Fruit fly (Drosophila melanogaster) whole organism, embryonic: ENCODE measurements around the gene Ras85D.

Experiments
- Atf6 ChIP-seq: fragments of 200-800 bp; sonication (Bioruptor generic); IDR thresholded peaks from 2 replicates; pipeline ENCODE4 v1.3.6; 2022; ENCODE audit warnings: missing biosample characterization, missing genetic modification characterization
- CG10147 ChIP-seq: fragments of 200-800 bp; sonication (Bioruptor generic); optimal IDR thresholded peaks from 2 replicates; lab custom pipeline; 2019; ENCODE audit warnings: missing biosample characterization, mild to moderate bottlenecking, missing genetic modification characterization, moderate library complexity
- CG10321 ChIP-seq: fragments of 200-800 bp; sonication (Bioruptor generic); IDR thresholded peaks from 2 replicates; pipeline ENCODE4 v1.3.6; 2022; ENCODE audit warnings: missing biosample characterization, missing genetic modification characterization
- CG10431 ChIP-seq: fragments of 200-800 bp; sonication (Bioruptor generic); optimal IDR thresholded peaks from 3 replicates; lab custom pipeline; 2018; ENCODE audit warnings: missing biosample characterization, mild to moderate bottlenecking, missing genetic modification characterization
- CG10565 ChIP-seq: fragments of 200-800 bp; sonication (Bioruptor generic); optimal IDR thresholded peaks from 3 replicates; lab custom pipeline; 2016; ENCODE audit warnings: missing biosample characterization, mild to moderate bottlenecking, missing genetic modification characterization
- CG11085 ChIP-seq: fragments of 200-800 bp; sonication (Bioruptor generic); IDR thresholded peaks from 2 replicates; pipeline ENCODE4 v1.3.6; 2022; ENCODE audit warnings: missing biosample characterization, missing genetic modification characterization
- CG11093 ChIP-seq: fragments of 200-800 bp; sonication (Bioruptor generic); IDR thresholded peaks from 3 replicates; pipeline ENCODE4 v1.3.6; 2022; ENCODE audit warnings: missing biosample characterization, missing genetic modification characterization
- CG11504 ChIP-seq: fragments of 200-800 bp; sonication (Bioruptor generic); optimal IDR thresholded peaks from 3 replicates; lab custom pipeline; 2019; ENCODE audit warnings: missing biosample characterization, mild to moderate bottlenecking, missing genetic modification characterization, moderate library complexity
- CG12236 ChIP-seq: fragments of 200-800 bp; sonication (Bioruptor generic); optimal IDR thresholded peaks from 2 replicates; lab custom pipeline; 2016; ENCODE audit warnings: missing biosample characterization, missing genetic modification characterization
- CG12769 ChIP-seq: fragments of 200-800 bp; sonication (Bioruptor generic); optimal IDR thresholded peaks from 2 replicates; lab custom pipeline; 2019; ENCODE audit warnings: missing biosample characterization, mild to moderate bottlenecking, missing genetic modification characterization, moderate library complexity
- CG13123 ChIP-seq: fragments of 200-800 bp; sonication (Bioruptor generic); optimal IDR thresholded peaks from 2 replicates; lab custom pipeline; 2016; ENCODE audit warnings: missing biosample characterization, missing genetic modification characterization
- CG13296 ChIP-seq: fragments of 200-800 bp; sonication (Bioruptor generic); optimal IDR thresholded peaks from 3 replicates; lab custom pipeline; 2018; ENCODE audit warnings: missing biosample characterization, mild to moderate bottlenecking, missing genetic modification characterization
- CG13424 ChIP-seq: fragments of 200-800 bp; sonication (Bioruptor generic); optimal IDR thresholded peaks from 2 replicates; lab custom pipeline; 2019; ENCODE audit warnings: missing biosample characterization, mild to moderate bottlenecking, missing genetic modification characterization, moderate library complexity
- CG14667 ChIP-seq: fragments of 200-800 bp; sonication (Bioruptor generic); IDR thresholded peaks from 2 replicates; pipeline ENCODE4 v1.3.6; 2022; ENCODE audit warnings: missing biosample characterization, missing genetic modification characterization
- CG1603 ChIP-seq: fragments of 200-800 bp; sonication (Bioruptor generic); optimal IDR thresholded peaks from 2 replicates; lab custom pipeline; 2019; ENCODE audit warnings: missing biosample characterization, mild to moderate bottlenecking, missing genetic modification characterization, moderate library complexity
- CG18619 ChIP-seq: fragments of 200-800 bp; sonication (Bioruptor generic); optimal IDR thresholded peaks from 3 replicates; lab custom pipeline; 2017; ENCODE audit warnings: missing biosample characterization, mild to moderate bottlenecking, missing genetic modification characterization
- CG30020 ChIP-seq: fragments of 200-800 bp; optimal IDR thresholded peaks from 2 replicates; lab custom pipeline; 2019; ENCODE audit warnings: missing biosample characterization, mild to moderate bottlenecking, missing genetic modification characterization, moderate library complexity
- CG33213 ChIP-seq: fragments of 200-800 bp; sonication (Bioruptor generic); optimal IDR thresholded peaks from 3 replicates; lab custom pipeline; 2016; ENCODE audit warnings: missing biosample characterization, missing genetic modification characterization
- CG4328 ChIP-seq: fragments of 200-800 bp; sonication (Bioruptor generic); optimal IDR thresholded peaks from 3 replicates; lab custom pipeline; 2017; ENCODE audit warnings: missing biosample characterization, missing genetic modification reagents, missing genetic modification characterization
- CG7745 ChIP-seq: fragments of 200-800 bp; sonication (Bioruptor generic); optimal IDR thresholded peaks from 2 replicates; lab custom pipeline; 2018; ENCODE audit warnings: missing biosample characterization, mild to moderate bottlenecking, missing genetic modification characterization, moderate library complexity
- CG7786 ChIP-seq: fragments of 200-800 bp; sonication (Bioruptor generic); optimal IDR thresholded peaks from 2 replicates; lab custom pipeline; 2016; ENCODE audit warnings: missing biosample characterization, missing genetic modification characterization
- CG8478 ChIP-seq: fragments of >200 bp; optimal IDR thresholded peaks from 2 replicates; lab custom pipeline; 2018
- Dbx ChIP-seq: fragments of 200-800 bp; sonication (Bioruptor generic); IDR thresholded peaks from 3 replicates; pipeline ENCODE4 v1.3.6; 2022; ENCODE audit warnings: missing biosample characterization, missing genetic modification characterization
- Doc3 ChIP-seq: fragments of 200-800 bp; sonication (Bioruptor generic); IDR thresholded peaks from 3 replicates; pipeline ENCODE4 v1.3.6; 2022; ENCODE audit warnings: missing biosample characterization, missing genetic modification characterization; ENCODE audit not compliant: partially characterized antibody
- Dref ChIP-seq: fragments of 200-800 bp; sonication (Bioruptor generic); IDR thresholded peaks from 2 replicates; pipeline ENCODE4 v1.3.6; 2022; ENCODE audit warnings: missing biosample characterization, missing genetic modification characterization
- Elba2 ChIP-seq: fragments of 200-800 bp; sonication (Bioruptor generic); optimal IDR thresholded peaks from 3 replicates; lab custom pipeline; 2016; ENCODE audit warnings: missing biosample characterization, missing genetic modification characterization
- Fer3 ChIP-seq: fragments of 200-800 bp; sonication (Bioruptor generic); optimal IDR thresholded peaks from 2 replicates; lab custom pipeline; 2018; ENCODE audit warnings: missing biosample characterization, mild to moderate bottlenecking, missing genetic modification characterization, moderate library complexity
- H2.0 ChIP-seq: fragments of 200-800 bp; sonication (Bioruptor generic); IDR thresholded peaks from 2 replicates; pipeline ENCODE4 v1.3.6; 2022; ENCODE audit warnings: missing biosample characterization, missing genetic modification characterization
- HLHmδ ChIP-seq: fragments of 200-800 bp; sonication (Bioruptor generic); optimal IDR thresholded peaks from 2 replicates; lab custom pipeline; 2018; ENCODE audit warnings: missing biosample characterization, mild to moderate bottlenecking, missing genetic modification characterization, moderate library complexity
- HmgZ ChIP-seq: fragments of 200-800 bp; sonication (Bioruptor generic); optimal IDR thresholded peaks from 2 replicates; lab custom pipeline; 2018; ENCODE audit warnings: missing biosample characterization, mild to moderate bottlenecking, missing genetic modification characterization
- Hr39 ChIP-seq: fragments of >200 bp; optimal IDR thresholded peaks from 2 replicates; lab custom pipeline; 2017
- MTF-1 ChIP-seq: fragments of 200-800 bp; sonication (Bioruptor generic); optimal IDR thresholded peaks from 2 replicates; lab custom pipeline; 2018; ENCODE audit warnings: missing biosample characterization, mild to moderate bottlenecking, missing genetic modification characterization, borderline replicate concordance
- Nf-YA ChIP-seq: fragments of 200-800 bp; sonication (Bioruptor generic); IDR thresholded peaks from 2 replicates; pipeline ENCODE4 v1.3.6; 2022; ENCODE audit warnings: missing biosample characterization, missing genetic modification characterization
- Pdp1 ChIP-seq, 2 experiments: fragments of 200-800 bp; sonication (Bioruptor generic); optimal IDR thresholded peaks; 3 replicates each; lab custom pipeline; 2016; ENCODE audit warnings: missing biosample characterization in 2 of 2, missing genetic modification characterization in 2 of 2, mild to moderate bottlenecking in 1 of 2, moderate library complexity in 1 of 2
- Ssrp ChIP-seq: fragments of 200-800 bp; sonication (Bioruptor generic); optimal IDR thresholded peaks from 2 replicates; lab custom pipeline; 2018; ENCODE audit warnings: missing biosample characterization, mild to moderate bottlenecking, missing genetic modification characterization, moderate library complexity
- ab ChIP-seq: fragments of 200-800 bp; sonication (Bioruptor generic); optimal IDR thresholded peaks from 2 replicates; lab custom pipeline; 2016; ENCODE audit warnings: missing biosample characterization, missing genetic modification characterization
- bab2 ChIP-seq: fragments of 200-800 bp; sonication (Bioruptor generic); optimal IDR thresholded peaks from 2 replicates; lab custom pipeline; 2016; ENCODE audit warnings: missing biosample characterization, missing genetic modification characterization
- br ChIP-seq: fragments of >200 bp; optimal IDR thresholded peaks from 2 replicates; lab custom pipeline; 2017
- crc ChIP-seq: fragments of 200-800 bp; sonication (Bioruptor generic); optimal IDR thresholded peaks from 2 replicates; lab custom pipeline; 2016; ENCODE audit warnings: missing biosample characterization, missing genetic modification characterization
- crol ChIP-seq: fragments of 200-800 bp; sonication (Bioruptor generic); IDR thresholded peaks from 2 replicates; pipeline ENCODE4 v1.3.6; 2022; ENCODE audit warnings: missing biosample characterization, missing genetic modification characterization
- crp ChIP-seq, 2 experiments: fragments of 200-800 bp; sonication (Bioruptor generic); optimal IDR thresholded peaks; 2 replicates in 1 of 2; 3 replicates in 1 of 2; lab custom pipeline; 2017; ENCODE audit warnings: missing biosample characterization in 2 of 2, missing genetic modification characterization in 2 of 2, mild to moderate bottlenecking in 1 of 2, moderate library complexity in 1 of 2
- dan ChIP-seq: fragments of 200-800 bp; sonication (Bioruptor generic); IDR thresholded peaks from 2 replicates; pipeline ENCODE4 v1.3.6; 2022; ENCODE audit warnings: missing biosample characterization, missing genetic modification characterization
- dmrt99B ChIP-seq: fragments of 200-800 bp; sonication (Bioruptor generic); optimal IDR thresholded peaks from 2 replicates; lab custom pipeline; 2018; ENCODE audit warnings: missing biosample characterization, mild to moderate bottlenecking, missing genetic modification characterization, moderate library complexity
- eve ChIP-seq, 2 experiments: fragments of >200 bp; optimal IDR thresholded peaks; 2 replicates each; lab custom pipeline; 2017; ENCODE audit warnings: missing biosample characterization in 2 of 2, missing genetic modification characterization in 2 of 2
- fd96Cb ChIP-seq: fragments of 200-800 bp; sonication (Bioruptor generic); optimal IDR thresholded peaks from 2 replicates; lab custom pipeline; 2018; ENCODE audit warnings: missing biosample characterization, mild to moderate bottlenecking, missing genetic modification characterization, moderate library complexity
- h ChIP-seq: fragments of >200 bp; optimal IDR thresholded peaks from 2 replicates; lab custom pipeline; 2017
- jumu ChIP-seq: fragments of 200-800 bp; sonication (Bioruptor generic); optimal IDR thresholded peaks from 3 replicates; lab custom pipeline; 2016; ENCODE audit warnings: missing biosample characterization, missing genetic modification characterization
- maf-S ChIP-seq: fragments of 200-800 bp; sonication (Bioruptor generic); optimal IDR thresholded peaks from 2 replicates; lab custom pipeline; 2016; ENCODE audit warnings: missing biosample characterization, missing genetic modification characterization
- nom ChIP-seq: fragments of 200-800 bp; sonication (Bioruptor generic); optimal IDR thresholded peaks from 2 replicates; lab custom pipeline; 2017; ENCODE audit warnings: missing biosample characterization, missing genetic modification characterization, mild to moderate bottlenecking, moderate library complexity, missing genetic modification reagents
- otp ChIP-seq: fragments of 200-800 bp; sonication (Bioruptor generic); IDR thresholded peaks from 3 replicates; pipeline ENCODE4, ENCODE4 v1.3.6; 2022; ENCODE audit warnings: missing biosample characterization, missing genetic modification characterization
- schlank ChIP-seq: fragments of 200-800 bp; sonication (Bioruptor generic); optimal IDR thresholded peaks from 2 replicates; lab custom pipeline; 2018; ENCODE audit warnings: missing biosample characterization, mild to moderate bottlenecking, missing genetic modification characterization
- slou ChIP-seq: fragments of 200-800 bp; sonication (Bioruptor generic); optimal IDR thresholded peaks from 3 replicates; lab custom pipeline; 2016; ENCODE audit warnings: missing biosample characterization, missing genetic modification characterization
- stc ChIP-seq: fragments of 200-800 bp; sonication (Bioruptor generic); IDR thresholded peaks from 2 replicates; pipeline ENCODE4 v1.3.6; 2022; ENCODE audit warnings: missing biosample characterization, missing genetic modification characterization

The Ras85D gene

dm6 chr3R:9513052-9513420 lies at the start of gene Ras85D, which contains the start of gene Rlb1:
Gene Ras85D, minus strand, starts transcription at chr3R:9513067.
Gene Rlb1, plus strand, starts transcription at chr3R:9513327.
- TF ChIP-seq CG12236 (GFP tag; lab: Kevin White, UChicago) (peak; percentile 50), bab2 (peak; percentile 87), CG30020 (tag; lab: Kevin White, UChicago) (peak; percentile 62), dan (no peak), Pdp1 (GFP tag; optimal IDR thresholded peaks at IDR 0.05; lab: Kevin White, UChicago) (peak; percentile 68 to 86), maf-S (GFP tag; lab: Kevin White, UChicago) (peak; percentile 67), schlank (tag; lab: Kevin White, UChicago) (peak; percentile 51), CG13424 (tag; lab: Kevin White, UChicago) (peak; percentile 82), CG1603 (tag; lab: Kevin White, UChicago) (peak; percentile 72), fd96Cb (tag; lab: Kevin White, UChicago) (peak; percentile 21), CG8478 (lab: Kevin White, UChicago) (no peak), Dbx (GFP tag; lab: Robert Waterston, UW) (no peak), otp (GFP tag; lab: Robert Waterston, UW) (no peak), ab (GFP tag; lab: Kevin White, UChicago) (no peak), crp (GFP tag; optimal IDR thresholded peaks at IDR 0.05; lab: Kevin White, UChicago) (peak in 1 of 2 experiments; percentile 55), CG10431 (GFP tag; lab: Kevin White, UChicago) (no peak), MTF-1 (GFP tag; lab: Kevin White, UChicago) (no peak), CG7745 (tag; lab: Kevin White, UChicago) (no peak), nom (GFP tag; lab: Kevin White, UChicago) (no peak), CG11504 (tag; lab: Kevin White, UChicago) (no peak), Dref (GFP tag; lab: Robert Waterston, UW) (no peak), Ssrp (tag; lab: Kevin White, UChicago) (peak; percentile 67), Nf-YA (GFP tag; lab: Robert Waterston, UW) (no peak), eve (GFP tag; optimal IDR thresholded peaks at IDR 0.05; lab: Kevin White, UChicago) (no peak), jumu (GFP tag; lab: Kevin White, UChicago) (peak; percentile 83), Doc3 (no peak), CG13296 (GFP tag; lab: Kevin White, UChicago) (peak; percentile 52), HmgZ (peak; percentile 86), CG11093 (GFP tag; lab: Robert Waterston, UW) (0 out of 3 replicates have a peak, but pooled peaks have one; percentile 15), CG18619 (GFP tag; lab: Kevin White, UChicago) (peak; percentile 47), CG4328 (GFP tag; lab: Kevin White, UChicago) (peak; percentile 56), CG10321 (GFP tag; lab: Robert Waterston, UW) (no peak), CG14667 (no peak), HLHmδ (no peak), br (lab: Kevin White, UChicago) (no peak), Hr39 (lab: Kevin White, UChicago) (no peak), dmrt99B (tag; lab: Kevin White, UChicago) (no peak), CG11085 (GFP tag; lab: Robert Waterston, UW) (no peak), CG7786 (GFP tag; lab: Kevin White, UChicago) (peak; percentile 76), crol (GFP tag; lab: Robert Waterston, UW) (no peak), crc (GFP tag; lab: Kevin White, UChicago) (peak; percentile 64), CG13123 (GFP tag; lab: Kevin White, UChicago) (peak; percentile 42), slou (peak; percentile 37), Fer3 (tag; lab: Kevin White, UChicago) (peak; percentile 76), CG12769 (tag; lab: Kevin White, UChicago) (peak; percentile 74), CG10565 (GFP tag; lab: Kevin White, UChicago) (peak; percentile 1), H2.0 (GFP tag; lab: Robert Waterston, UW) (no peak), stc (no peak), Atf6 (no peak), h (lab: Kevin White, UChicago) (no peak), CG33213 (GFP tag; lab: Kevin White, UChicago) (peak; percentile 75), Elba2 (peak; percentile 17), CG10147 (peak; percentile 70)
